Fruit fly (Drosophila melanogaster) whole organism, wandering third instar larva: ENCODE results near the gene Septin2.

Source experiments
- Abd-B ChIP-seq: fragments of >200 bp; optimal IDR thresholded peaks from 2 replicates; lab custom pipeline; 2017; ENCODE audit warnings: missing biosample characterization, missing genetic modification characterization
- CG32264 ChIP-seq: fragments of 200-800 bp; sonication (Bioruptor generic); optimal IDR thresholded peaks from 2 replicates; lab custom pipeline; 2016; ENCODE audit warnings: missing biosample characterization, missing genetic modification characterization
- Hr78 ChIP-seq: fragments of >200 bp; optimal IDR thresholded peaks from 2 replicates; lab custom pipeline; 2017; ENCODE audit warnings: missing biosample characterization, missing genetic modification characterization
- h ChIP-seq: fragments of 200-800 bp; sonication (Bioruptor generic); optimal IDR thresholded peaks from 3 replicates; lab custom pipeline; 2016; ENCODE audit warnings: missing biosample characterization, mild to moderate bottlenecking, missing genetic modification characterization

DNA sequence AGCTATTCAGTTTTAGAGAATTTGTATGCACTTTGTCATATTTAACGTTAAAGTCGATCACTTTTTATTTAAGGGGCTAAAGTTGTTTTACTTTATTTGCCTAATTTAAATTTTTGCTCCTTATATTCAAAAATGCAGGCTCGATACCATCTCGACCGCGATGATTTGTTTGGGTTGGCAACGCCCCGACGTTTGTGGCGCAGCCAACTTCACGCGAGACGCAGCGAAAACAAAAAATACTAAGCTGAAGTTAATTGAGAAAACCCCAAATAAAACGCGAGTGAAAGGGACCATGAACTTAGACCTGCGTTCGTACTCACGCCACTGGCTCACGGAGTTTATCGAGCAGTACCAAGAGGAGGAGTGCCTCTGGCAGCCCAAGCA is 30.1 kb downstream of the Septin2 start:
- TF ChIP-seq CG32264 (GFP tag; lab: Kevin White, UChicago) (no peak), Hr78 (GFP tag; lab: Kevin White, UChicago) (no peak), h (GFP tag; lab: Kevin White, UChicago) (no peak), Abd-B (GFP tag; lab: Kevin White, UChicago) (no peak)
